Fruit fly (Drosophila melanogaster): ENCODE measurements around the gene CG3038.
A peak's percentile ranks its signal among the peaks of the same experiment; 100 is the strongest.

DNA sequence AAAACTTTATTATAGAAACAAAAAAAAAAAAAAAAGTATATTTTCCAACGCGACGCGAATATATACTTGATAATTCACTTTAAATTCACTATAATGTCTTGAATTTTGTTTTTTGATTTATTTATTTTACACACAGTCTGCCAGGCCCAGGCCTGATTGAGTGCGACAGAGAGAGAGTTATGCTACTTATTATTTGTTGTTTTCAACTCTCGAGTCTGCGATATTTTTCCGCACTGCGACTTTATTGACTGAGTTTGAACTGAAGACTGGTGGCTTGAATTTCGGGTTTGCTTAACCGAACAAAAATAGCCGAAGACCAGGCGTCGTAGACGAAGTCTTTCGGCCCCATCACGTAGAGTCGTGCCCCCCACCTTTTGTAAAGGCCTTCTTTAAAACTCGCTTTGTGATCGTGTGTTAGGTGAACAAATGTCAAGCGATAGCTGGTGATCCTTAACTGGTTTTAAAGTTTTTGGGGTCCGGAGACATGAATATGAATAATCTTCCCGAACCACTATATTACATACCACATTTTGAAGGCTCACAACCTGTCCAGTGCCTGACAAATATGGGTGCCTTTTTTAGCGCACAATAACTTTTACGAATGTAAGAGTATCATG is 18.2 kb upstream of the CG3038 start, which contains the start of gene CG13377:
- TF ChIP-seq EcR (GFP tag; optimal IDR thresholded peaks at IDR 0.05) (peak; percentile 36), CG17806 (tag; optimal IDR thresholded peaks at IDR 0.05) (peak; percentile 35), D1 (tag; optimal IDR thresholded peaks at IDR 0.05) (no peak), CG15710 (tag; optimal IDR thresholded peaks at IDR 0.05) (peak; percentile 36), Snoo (tag; optimal IDR thresholded peaks at IDR 0.05) (no peak), Pif1A (GFP tag; optimal IDR thresholded peaks at IDR 0.05) (peak; percentile 30), CG8301 (tag; optimal IDR thresholded peaks at IDR 0.05) (no peak), CG12605 (GFP tag; IDR thresholded peaks at IDR 0.05) (no peak), fd96Ca (GFP tag; IDR thresholded peaks at IDR 0.05) (no peak), Pif1B (GFP tag; optimal IDR thresholded peaks at IDR 0.05) (no peak)
